Worm (Caenorhabditis elegans) whole organism, midembryonic: ENCODE data around the gene stip-1.

Experiments
- cog-1 ChIP-seq: sonication (generic microtip); optimal IDR thresholded peaks from 2 replicates; lab custom pipeline; 2016; ENCODE audit warnings: missing genetic modification characterization, missing compliant biosample characterization
- flt-1 ChIP-seq: fragments of 200-800 bp; sonication (Bioruptor generic); IDR thresholded peaks from 2 replicates; pipeline ENCODE4 v1.3.6; 2022; ENCODE audit warnings: missing genetic modification characterization, missing compliant biosample characterization
- ref-1 ChIP-seq: fragments of 200-800 bp; sonication (Bioruptor generic); conservative IDR thresholded peaks from 2 replicates; pipeline ENCODE4 v1.3.6; 2022; ENCODE audit warnings: missing genetic modification reagents, missing genetic modification characterization, missing compliant biosample characterization

DNA sequence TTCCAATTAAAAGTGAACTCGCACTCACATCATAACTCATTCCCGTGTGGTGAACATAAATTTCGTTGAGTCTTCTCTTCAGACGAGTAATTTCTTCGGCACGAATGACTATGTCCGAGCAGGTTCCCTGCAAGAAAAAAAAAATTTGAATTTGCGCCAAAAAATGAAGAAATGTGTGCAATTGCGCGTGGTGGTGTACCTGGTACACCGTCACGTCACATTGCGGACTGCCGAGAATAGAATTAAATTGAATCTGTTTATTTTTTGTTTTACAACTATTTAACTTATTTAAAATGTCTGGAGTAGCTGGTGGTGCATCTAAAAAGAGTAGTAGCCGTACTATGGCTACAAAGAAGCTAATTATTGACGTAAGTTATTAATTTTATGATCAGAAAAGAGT is 48.9 kb downstream of the stip-1 start, which contains the start of gene mdt-22:
- peak; percentile 80; the same call in 1 of the 2 replicates for TF ChIP-seq flt-1
- peak; percentile 46 for TF ChIP-seq cog-1
- no peak for TF ChIP-seq ref-1 (GFP tag; lab: Robert Waterston, UW)
